Worm (Caenorhabditis elegans) whole organism, midembryonic: ENCODE measurements around the gene srw-16.

ENCODE experiments used
- T22C8.4 ChIP-seq: fragments of 200-800 bp; sonication (Bioruptor generic); IDR thresholded peaks from 2 replicates; pipeline ENCODE4 v1.3.6; 2022; ENCODE audit warnings: missing genetic modification characterization, missing compliant biosample characterization
- cog-1 ChIP-seq: sonication (generic microtip); optimal IDR thresholded peaks from 2 replicates; lab custom pipeline; 2016; ENCODE audit warnings: missing genetic modification characterization, missing compliant biosample characterization
- tab-1 ChIP-seq: fragments of 200-800 bp; sonication (Bioruptor generic); IDR thresholded peaks from 2 replicates; pipeline ENCODE4 v1.3.6; 2022; ENCODE audit warnings: missing genetic modification characterization, missing compliant biosample characterization

ce11 chrV:15293865-15294264 is 19.2 kb upstream of the srw-16 start, which contains the start of gene str-96:
- TF ChIP-seq cog-1 (tag; lab: Kevin White, UChicago) (no peak), tab-1 (GFP tag; lab: Robert Waterston, UW) (no peak), T22C8.4 (GFP tag; lab: Robert Waterston, UW) (no peak)
